Worm (Caenorhabditis elegans) whole organism, early embryonic: ENCODE data around the gene H23N18.5.

Source experiments
- aly-1 ChIP-seq: sonication (generic microtip); optimal IDR thresholded peaks from 2 replicates; lab custom pipeline; 2016; ENCODE audit warnings: missing genetic modification characterization, missing compliant biosample characterization
- ama-1 ChIP-seq: fragments of 150-350 bp; optimal IDR thresholded peaks from 2 replicates; lab custom pipeline; 2014
- flt-1 ChIP-seq: fragments of 200-800 bp; sonication (Bioruptor generic); IDR thresholded peaks from 2 replicates; pipeline ENCODE4 v1.3.6; 2022; ENCODE audit warnings: missing genetic modification characterization, missing compliant biosample characterization

DNA sequence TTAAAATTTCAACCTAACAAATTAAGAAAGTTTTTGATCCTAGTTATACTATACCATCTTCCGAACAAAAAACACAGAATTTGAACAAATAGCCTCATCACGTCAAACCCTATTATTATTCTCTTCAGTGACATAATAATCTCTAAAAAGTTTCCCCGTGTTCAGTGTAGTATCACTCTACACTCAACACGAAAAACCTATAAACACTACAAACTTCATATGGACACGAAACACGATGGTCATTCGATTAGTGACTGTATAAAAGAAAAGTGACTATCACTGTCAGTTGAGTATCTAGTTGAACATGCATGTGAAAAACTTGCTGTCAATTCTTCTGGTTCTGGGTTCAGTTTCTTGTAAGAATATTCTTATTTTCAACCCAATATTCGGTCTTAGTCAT lies 8.5 kb downstream of the H23N18.5 start, which contains the start of gene ugt-8:
- TF ChIP-seq ama-1 (no peak), aly-1 (no peak), flt-1 (GFP tag; lab: Robert Waterston, UW) (no peak)
